Worm (Caenorhabditis elegans) whole organism, L3 larva: ENCODE data around the gene hacd-1.

Experiments
- R02D3.7 ChIP-seq: fragments of 150-350 bp; optimal IDR thresholded peaks from 2 replicates; lab custom pipeline; 2014; ENCODE audit warnings: missing biosample characterization, missing genetic modification characterization
- ama-1 ChIP-seq: fragments of 150-350 bp; optimal IDR thresholded peaks from 2 replicates; lab custom pipeline; 2018
- ceh-28 ChIP-seq: fragments of 150-350 bp; optimal IDR thresholded peaks from 2 replicates; lab custom pipeline; 2014; ENCODE audit warnings: missing biosample characterization, missing genetic modification reagents, missing genetic modification characterization
- ceh-9 ChIP-seq: sonication (generic microtip); optimal IDR thresholded peaks from 2 replicates; lab custom pipeline; 2018; ENCODE audit warnings: missing biosample characterization, missing genetic modification characterization
- egl-27 ChIP-seq: sonication (generic microtip); optimal IDR thresholded peaks from 4 replicates; lab custom pipeline; 2017; ENCODE audit warnings: missing biosample characterization, missing genetic modification reagents, missing genetic modification characterization
- egl-5 ChIP-seq: fragments of 150-350 bp; optimal IDR thresholded peaks from 2 replicates; lab custom pipeline; 2017; ENCODE audit warnings: missing biosample characterization, missing genetic modification reagents, missing genetic modification characterization, inconsistent platforms
- elt-1 ChIP-seq: fragments of 150-350 bp; optimal IDR thresholded peaks from 2 replicates; lab custom pipeline; 2014; ENCODE audit warnings: missing biosample characterization, missing genetic modification characterization
- elt-3 ChIP-seq, 3 experiments: fragments of 150-350 bp in 1 of 3; sonication (generic microtip) in 2 of 3; optimal IDR thresholded peaks; 2 replicates in 2 of 3; 4 replicates in 1 of 3; lab custom pipeline; 2014 to 2017; ENCODE audit warnings: missing biosample characterization in 3 of 3, missing genetic modification characterization in 3 of 3
- eor-1 ChIP-seq, 2 experiments: fragments of 150-350 bp; optimal IDR thresholded peaks; 2 replicates each; lab custom pipeline; 2014 to 2018; ENCODE audit warnings: missing biosample characterization in 2 of 2, missing genetic modification characterization in 2 of 2
- fkh-10 ChIP-seq: sonication (generic microtip); optimal IDR thresholded peaks from 2 replicates; lab custom pipeline; 2017; ENCODE audit warnings: missing biosample characterization, missing genetic modification reagents, missing genetic modification characterization
- fkh-2 ChIP-seq: fragments of 150-350 bp; optimal IDR thresholded peaks from 2 replicates; lab custom pipeline; 2014; ENCODE audit warnings: missing biosample characterization, missing genetic modification reagents, missing genetic modification characterization
- lin-15B ChIP-seq: fragments of 150-350 bp; optimal IDR thresholded peaks from 2 replicates; lab custom pipeline; 2014; ENCODE audit warnings: missing biosample characterization, missing genetic modification characterization
- lin-39 ChIP-seq: fragments of 150-350 bp; optimal IDR thresholded peaks from 2 replicates; lab custom pipeline; 2018; ENCODE audit warnings: missing biosample characterization, missing genetic modification reagents, missing genetic modification characterization
- lsy-12 ChIP-seq: sonication (generic microtip); optimal IDR thresholded peaks from 2 replicates; lab custom pipeline; 2016; ENCODE audit warnings: mild to moderate bottlenecking, missing genetic modification characterization, missing compliant biosample characterization
- mml-1 ChIP-seq: fragments of 150-350 bp; sonication (generic microtip); optimal IDR thresholded peaks from 3 replicates; lab custom pipeline; 2014; ENCODE audit warnings: missing biosample characterization, missing genetic modification characterization
- nhr-11 ChIP-seq: fragments of 150-350 bp; optimal IDR thresholded peaks from 2 replicates; lab custom pipeline; 2014; ENCODE audit warnings: missing biosample characterization, missing genetic modification characterization
- nhr-12 ChIP-seq: fragments of 150-350 bp; optimal IDR thresholded peaks from 2 replicates; lab custom pipeline; 2014; ENCODE audit warnings: missing biosample characterization, missing genetic modification characterization
- nhr-23 ChIP-seq: fragments of 150-350 bp; optimal IDR thresholded peaks from 2 replicates; lab custom pipeline; 2014; ENCODE audit warnings: missing biosample characterization, missing genetic modification reagents, missing genetic modification characterization
- nhr-237 ChIP-seq: fragments of 150-350 bp; optimal IDR thresholded peaks from 2 replicates; lab custom pipeline; 2014; ENCODE audit warnings: missing biosample characterization, missing genetic modification characterization
- nhr-25 ChIP-seq: sonication (generic microtip); optimal IDR thresholded peaks from 2 replicates; lab custom pipeline; 2017; ENCODE audit warnings: missing biosample characterization, missing genetic modification characterization
- nhr-28 ChIP-seq: fragments of 150-350 bp; optimal IDR thresholded peaks from 2 replicates; lab custom pipeline; 2014; ENCODE audit warnings: missing biosample characterization, missing genetic modification characterization
- nhr-43 ChIP-seq: sonication (generic microtip); optimal IDR thresholded peaks from 2 replicates; lab custom pipeline; 2016; ENCODE audit warnings: mild to moderate bottlenecking, missing genetic modification characterization, missing compliant biosample characterization; ENCODE audit not compliant: poor library complexity, severe bottlenecking
- nhr-67 ChIP-seq: fragments of 150-350 bp; optimal IDR thresholded peaks from 2 replicates; lab custom pipeline; 2014; ENCODE audit warnings: missing biosample characterization, missing genetic modification characterization
- nhr-76 ChIP-seq: fragments of 150-350 bp; sonication (generic microtip); optimal IDR thresholded peaks from 5 replicates; lab custom pipeline; 2014; ENCODE audit warnings: missing biosample characterization, missing genetic modification characterization
- nhr-77 ChIP-seq: fragments of 150-350 bp; optimal IDR thresholded peaks from 2 replicates; lab custom pipeline; 2014; ENCODE audit warnings: missing biosample characterization, missing genetic modification characterization
- sea-2 ChIP-seq: fragments of 150-350 bp; sonication (generic microtip); optimal IDR thresholded peaks from 4 replicates; lab custom pipeline; 2014; ENCODE audit warnings: missing biosample characterization, missing genetic modification reagents, missing genetic modification characterization
- snpc-4 ChIP-seq: fragments of 150-350 bp; optimal IDR thresholded peaks from 2 replicates; lab custom pipeline; 2014; ENCODE audit warnings: missing biosample characterization, missing genetic modification characterization
- tbx-2 ChIP-seq: sonication (generic microtip); optimal IDR thresholded peaks from 2 replicates; lab custom pipeline; 2016; ENCODE audit warnings: mild to moderate bottlenecking, missing genetic modification characterization, missing compliant biosample characterization
- unc-39 ChIP-seq: sonication (generic microtip); optimal IDR thresholded peaks from 4 replicates; lab custom pipeline; 2017; ENCODE audit warnings: missing biosample characterization, missing genetic modification characterization
- unc-62 ChIP-seq: fragments of 150-350 bp; sonication (generic microtip); optimal IDR thresholded peaks from 4 replicates; lab custom pipeline; 2014; ENCODE audit warnings: missing biosample characterization, missing genetic modification reagents, missing genetic modification characterization
- zag-1 ChIP-seq: fragments of 150-350 bp; optimal IDR thresholded peaks from 2 replicates; lab custom pipeline; 2014; ENCODE audit warnings: missing biosample characterization, missing genetic modification characterization
- ztf-4 ChIP-seq: fragments of 150-350 bp; optimal IDR thresholded peaks from 2 replicates; lab custom pipeline; 2014; ENCODE audit warnings: missing biosample characterization, missing genetic modification characterization

The hacd-1 gene

ce11 chrV:1486031-1486430 is 25.9 kb downstream of the hacd-1 start:
- TF ChIP-seq fkh-10 (GFP tag; lab: Kevin White, UChicago), result peak; percentile 58
- no peak for TF ChIP-seq unc-62

DNA sequence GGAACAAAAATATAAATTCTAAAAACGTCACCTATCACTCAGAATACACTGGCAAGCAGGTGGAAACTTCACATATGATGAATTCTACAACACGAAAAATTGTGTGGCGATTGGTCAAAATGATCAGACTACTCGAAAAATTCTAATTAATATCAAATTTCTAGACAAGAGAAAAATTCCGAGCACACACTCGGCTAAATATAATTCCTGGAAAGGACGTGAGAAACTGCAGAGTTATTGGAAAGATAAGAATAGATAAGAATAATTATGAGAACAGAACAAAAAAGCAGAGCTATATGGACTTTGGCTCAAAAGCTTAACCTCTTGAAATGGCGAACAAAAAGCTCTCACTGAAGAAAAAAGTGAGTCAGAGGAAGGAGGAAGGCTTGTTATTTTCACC is 27.1 kb downstream of the hacd-1 start:
- TF ChIP-seq nhr-23 (tag; lab: Kevin White, UChicago), result no peak
- no peak for TF ChIP-seq nhr-76
- no peak for TF ChIP-seq unc-62
- TF ChIP-seq elt-1 (tag; lab: Kevin White, UChicago), result no peak
- TF ChIP-seq, all 47 proteins: peak for 0

- TF ChIP-seq ceh-28 (no peak), unc-62 (no peak), R02D3.7 (no peak), fkh-2 (no peak), tbx-2 (tag; lab: Kevin White, UChicago) (no peak), ztf-4 (no peak), lin-39 (tag; lab: Kevin White, UChicago) (no peak), nhr-12 (no peak), elt-3 (tag; optimal IDR thresholded peaks at IDR 0.05; lab: Kevin White, UChicago) (no peak)
Observed at ce11 chrV:1488642-1489041, 28.5 kb downstream of the hacd-1 start.

ce11 chrV:1491510-1491909 is 31.3 kb downstream of the hacd-1 start, which contains the start of gene C38C3.6:
TSS of gene C38C3.6 (minus strand) at chrV:1491610.
- TF ChIP-seq ceh-9 (no peak), nhr-76 (no peak), egl-27 (no peak), nhr-11 (tag; lab: Kevin White, UChicago) (no peak), nhr-28 (tag; lab: Kevin White, UChicago) (no peak), fkh-2 (no peak), elt-1 (tag; lab: Kevin White, UChicago) (no peak), egl-5 (tag; lab: Kevin White, UChicago) (no peak), ztf-4 (no peak), fkh-10 (GFP tag; lab: Kevin White, UChicago) (no peak), nhr-77 (tag; lab: Kevin White, UChicago) (no peak)

DNA sequence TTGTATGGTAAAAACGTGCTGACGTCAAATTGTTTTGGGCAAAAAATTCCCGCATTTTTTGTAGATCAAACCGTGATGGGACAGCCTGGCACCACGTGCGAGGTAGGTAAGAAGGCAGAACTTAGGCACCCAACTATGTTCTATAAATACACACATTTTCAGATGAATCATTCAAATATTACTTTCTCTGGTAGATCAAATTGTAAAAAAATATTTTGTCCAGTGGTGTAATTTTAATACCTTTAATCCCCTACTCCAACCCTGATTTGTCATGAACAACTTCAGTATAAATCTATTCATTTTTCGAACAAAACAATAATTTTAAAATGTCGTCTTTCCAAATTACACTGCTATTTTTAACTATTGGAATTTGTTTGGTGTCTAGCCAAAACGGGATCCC is 34.3 kb downstream of the hacd-1 start, which contains the start of gene spig-7:
spig-7 (plus strand) TSS at position 301 of the 400 bp plus-strand sequence.
- TF ChIP-seq egl-5 (tag; lab: Kevin White, UChicago) (no peak), ceh-9 (no peak), R02D3.7 (no peak), unc-39 (tag; lab: Kevin White, UChicago) (no peak), nhr-25 (tag; lab: Kevin White, UChicago) (no peak), zag-1 (tag; lab: Kevin White, UChicago) (no peak), lin-39 (tag; lab: Kevin White, UChicago) (no peak), eor-1 (tag; optimal IDR thresholded peaks at IDR 0.05; lab: Kevin White, UChicago) (no peak), unc-62 (no peak), ztf-4 (no peak), ama-1 (lab: Kevin White, UChicago) (no peak), sea-2 (GFP tag; lab: Kevin White, UChicago) (no peak), nhr-43 (tag; lab: Kevin White, UChicago) (no peak), elt-1 (tag; lab: Kevin White, UChicago) (no peak), nhr-237 (no peak), nhr-11 (tag; lab: Kevin White, UChicago) (no peak), nhr-67 (tag; lab: Kevin White, UChicago) (no peak), tbx-2 (tag; lab: Kevin White, UChicago) (no peak), snpc-4 (tag; lab: Kevin White, UChicago) (no peak)

DNA sequence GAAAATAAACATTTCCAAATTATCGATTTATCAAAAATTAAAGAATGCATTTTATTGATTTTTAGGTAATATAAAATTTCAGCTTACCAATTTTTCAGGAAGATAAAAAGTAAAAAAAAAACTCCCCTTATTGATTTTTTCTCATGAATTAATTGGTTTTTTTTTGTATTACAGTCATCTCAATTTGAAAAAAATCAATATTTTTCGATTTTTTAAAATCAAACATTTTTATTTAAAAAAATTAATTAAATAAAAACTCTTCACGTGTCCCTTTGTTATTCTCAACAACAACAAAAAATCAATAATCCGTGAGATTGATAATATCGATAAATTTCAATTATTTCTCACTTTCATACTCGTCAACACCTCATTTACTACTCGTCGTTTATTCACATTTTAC is 35.2 kb downstream of the hacd-1 start, which contains the start of gene C38C3.3:
C38C3.3 (plus strand) TSS at position 301 of the 400 bp plus-strand sequence.
- TF ChIP-seq R02D3.7, result no peak
- TF ChIP-seq ztf-4, result no peak
- no peak for TF ChIP-seq ama-1 (lab: Kevin White, UChicago)
- peak; percentile 15 for TF ChIP-seq ceh-28
- TF ChIP-seq egl-5 (tag; lab: Kevin White, UChicago), result no peak
- TF ChIP-seq lin-15B (tag; lab: Kevin White, UChicago), result no peak
- TF ChIP-seq lsy-12 (tag; lab: Kevin White, UChicago), result no peak
- no peak for TF ChIP-seq mml-1 (tag; lab: Kevin White, UChicago)
